Fruit fly (Drosophila melanogaster) whole organism, embryonic: Measurements from ENCODE around the gene MBD-R2.
A peak's percentile ranks its signal among the peaks of the same experiment; 100 is the strongest.

Experiments used
- Adf1 ChIP-seq: fragments of 200-800 bp; sonication (Bioruptor generic); IDR thresholded peaks from 2 replicates; pipeline ENCODE4 v1.3.6; 2022; ENCODE audit warnings: missing biosample characterization, missing genetic modification characterization
- Bdp1 ChIP-seq: fragments of 200-800 bp; sonication (Bioruptor generic); optimal IDR thresholded peaks from 3 replicates; lab custom pipeline; 2016; ENCODE audit warnings: missing biosample characterization, missing genetic modification characterization
- CG10147 ChIP-seq: fragments of 200-800 bp; sonication (Bioruptor generic); optimal IDR thresholded peaks from 2 replicates; lab custom pipeline; 2019; ENCODE audit warnings: missing biosample characterization, mild to moderate bottlenecking, missing genetic modification characterization, moderate library complexity
- CG10267 ChIP-seq: fragments of 200-800 bp; sonication (Bioruptor generic); optimal IDR thresholded peaks from 2 replicates; lab custom pipeline; 2018; ENCODE audit warnings: missing biosample characterization, mild to moderate bottlenecking, missing genetic modification characterization, moderate library complexity
- CG10565 ChIP-seq: fragments of 200-800 bp; sonication (Bioruptor generic); optimal IDR thresholded peaks from 3 replicates; lab custom pipeline; 2016; ENCODE audit warnings: missing biosample characterization, mild to moderate bottlenecking, missing genetic modification characterization
- CG11085 ChIP-seq: fragments of 200-800 bp; sonication (Bioruptor generic); IDR thresholded peaks from 2 replicates; pipeline ENCODE4 v1.3.6; 2022; ENCODE audit warnings: missing biosample characterization, missing genetic modification characterization
- CG11723 ChIP-seq: fragments of 200-800 bp; sonication (Bioruptor generic); optimal IDR thresholded peaks from 2 replicates; lab custom pipeline; 2017; ENCODE audit warnings: missing biosample characterization, mild to moderate bottlenecking, missing genetic modification characterization
- CG12104 ChIP-seq: fragments of 200-800 bp; sonication (Bioruptor generic); optimal IDR thresholded peaks from 3 replicates; lab custom pipeline; 2016; ENCODE audit warnings: missing biosample characterization, missing genetic modification characterization
- CG12744 ChIP-seq: fragments of 200-800 bp; sonication (Bioruptor generic); optimal IDR thresholded peaks from 2 replicates; lab custom pipeline; 2016; ENCODE audit warnings: missing biosample characterization, missing genetic modification characterization
- CG13123 ChIP-seq: fragments of 200-800 bp; sonication (Bioruptor generic); optimal IDR thresholded peaks from 2 replicates; lab custom pipeline; 2016; ENCODE audit warnings: missing biosample characterization, missing genetic modification characterization
- CG2120 ChIP-seq: fragments of 200-800 bp; sonication (Bioruptor generic); optimal IDR thresholded peaks from 3 replicates; lab custom pipeline; 2016; ENCODE audit warnings: missing biosample characterization, missing genetic modification characterization
- CG2129 ChIP-seq: fragments of 200-800 bp; sonication (Bioruptor generic); IDR thresholded peaks from 2 replicates; pipeline ENCODE4 v1.3.6; 2022; ENCODE audit warnings: missing biosample characterization, missing genetic modification characterization; ENCODE audit not compliant: partially characterized antibody
- CG3065 ChIP-seq: fragments of 200-800 bp; sonication (Bioruptor generic); optimal IDR thresholded peaks from 2 replicates; lab custom pipeline; 2016; ENCODE audit warnings: missing biosample characterization, missing genetic modification characterization
- CG33557 ChIP-seq: fragments of 200-800 bp; sonication (Bioruptor generic); optimal IDR thresholded peaks from 2 replicates; lab custom pipeline; 2019; ENCODE audit warnings: missing biosample characterization, mild to moderate bottlenecking, missing genetic modification characterization, moderate library complexity
- CG5180 ChIP-seq: fragments of 200-800 bp; sonication (Bioruptor generic); optimal IDR thresholded peaks from 3 replicates; lab custom pipeline; 2017; ENCODE audit warnings: missing biosample characterization, missing genetic modification characterization, mild to moderate bottlenecking, moderate library complexity, missing genetic modification reagents
- CG6813 ChIP-seq: fragments of 200-800 bp; sonication (Bioruptor generic); optimal IDR thresholded peaks from 2 replicates; lab custom pipeline; 2017; ENCODE audit warnings: missing biosample characterization, missing genetic modification characterization, mild to moderate bottlenecking, moderate library complexity, missing genetic modification reagents
- CG8281 ChIP-seq: fragments of 200-800 bp; sonication (Bioruptor generic); optimal IDR thresholded peaks from 2 replicates; lab custom pipeline; 2018; ENCODE audit warnings: missing biosample characterization, mild to moderate bottlenecking, missing genetic modification characterization, moderate library complexity
- CG9215 ChIP-seq: fragments of 200-800 bp; sonication (Bioruptor generic); IDR thresholded peaks from 2 replicates; pipeline ENCODE4 v1.3.6; 2022; ENCODE audit warnings: missing biosample characterization, missing genetic modification characterization
- CG9727 ChIP-seq: fragments of 200-800 bp; sonication (Bioruptor generic); optimal IDR thresholded peaks from 3 replicates; lab custom pipeline; 2017; ENCODE audit warnings: missing biosample characterization, mild to moderate bottlenecking, missing genetic modification characterization
- CG9876 ChIP-seq: fragments of 200-800 bp; sonication (Bioruptor generic); optimal IDR thresholded peaks from 2 replicates; lab custom pipeline; 2016; ENCODE audit warnings: missing biosample characterization, missing genetic modification characterization
- Chrac-16 ChIP-seq: fragments of 200-800 bp; sonication (Bioruptor generic); optimal IDR thresholded peaks from 3 replicates; lab custom pipeline; 2016; ENCODE audit warnings: missing biosample characterization, missing genetic modification characterization
- Dref ChIP-seq: fragments of 200-800 bp; sonication (Bioruptor generic); IDR thresholded peaks from 2 replicates; pipeline ENCODE4 v1.3.6; 2022; ENCODE audit warnings: missing biosample characterization, missing genetic modification characterization
- Ets65A ChIP-seq: fragments of 200-800 bp; sonication (Bioruptor generic); peaks from one replicate; lab custom pipeline; 2016; ENCODE audit warnings: missing biosample characterization, missing genetic modification characterization
- Hr39 ChIP-seq: fragments of >200 bp; optimal IDR thresholded peaks from 2 replicates; lab custom pipeline; 2017
- Hr51 ChIP-seq, 2 experiments: fragments of 200-800 bp; sonication (Bioruptor generic); optimal IDR thresholded peaks; 2 replicates in 1 of 2; 3 replicates in 1 of 2; lab custom pipeline; 2016 to 2018; ENCODE audit warnings: missing biosample characterization in 2 of 2, missing genetic modification characterization in 2 of 2, mild to moderate bottlenecking in 1 of 2, moderate library complexity in 1 of 2
- NC2β ChIP-seq: fragments of 200-800 bp; sonication (Bioruptor generic); optimal IDR thresholded peaks from 2 replicates; lab custom pipeline; 2016; ENCODE audit warnings: missing biosample characterization, missing genetic modification characterization
- Nf-YB ChIP-seq: fragments of 200-800 bp; sonication (Bioruptor generic); optimal IDR thresholded peaks from 3 replicates; lab custom pipeline; 2019; ENCODE audit warnings: missing biosample characterization, mild to moderate bottlenecking, missing genetic modification characterization, moderate library complexity
- Rx ChIP-seq: fragments of 200-800 bp; sonication (Bioruptor generic); IDR thresholded peaks from 2 replicates; pipeline ENCODE4 v1.3.6; 2022; ENCODE audit warnings: missing biosample characterization, missing genetic modification characterization
- Sox100B ChIP-seq: fragments of 200-800 bp; sonication (Bioruptor generic); optimal IDR thresholded peaks from 3 replicates; lab custom pipeline; 2018; ENCODE audit warnings: missing biosample characterization, mild to moderate bottlenecking, missing genetic modification characterization
- bbx ChIP-seq: fragments of 200-800 bp; sonication (Bioruptor generic); IDR thresholded peaks from 2 replicates; pipeline ENCODE4 v1.3.6; 2022; ENCODE audit warnings: missing biosample characterization, missing genetic modification characterization; ENCODE audit not compliant: partially characterized antibody
- chinmo ChIP-seq: fragments of 200-800 bp; sonication (Bioruptor generic); IDR thresholded peaks from 4 replicates; pipeline ENCODE4 v1.3.6; 2022; ENCODE audit warnings: missing biosample characterization, missing genetic modification characterization; ENCODE audit not compliant: partially characterized antibody
- ci ChIP-seq: fragments of 200-800 bp; sonication (Bioruptor generic); IDR thresholded peaks from 3 replicates; pipeline ENCODE4 v1.3.6; 2022; ENCODE audit warnings: missing biosample characterization, missing genetic modification characterization
- dati ChIP-seq: fragments of 200-800 bp; sonication (Bioruptor generic); IDR thresholded peaks from 2 replicates; pipeline ENCODE4 v1.3.6; 2022; ENCODE audit warnings: missing biosample characterization, missing genetic modification characterization
- disco-r ChIP-seq: fragments of 200-800 bp; sonication (Bioruptor generic); optimal IDR thresholded peaks from 2 replicates; lab custom pipeline; 2016; ENCODE audit warnings: missing biosample characterization, missing genetic modification characterization
- grn ChIP-seq: fragments of 200-800 bp; sonication (Bioruptor generic); optimal IDR thresholded peaks from 3 replicates; lab custom pipeline; 2017; ENCODE audit warnings: missing biosample characterization, missing genetic modification characterization
- gro ChIP-seq: fragments of 200-800 bp; sonication (Bioruptor generic); optimal IDR thresholded peaks from 2 replicates; lab custom pipeline; 2016; ENCODE audit warnings: missing biosample characterization, missing genetic modification characterization
- gsb-n ChIP-seq: fragments of 200-800 bp; sonication (Bioruptor generic); optimal IDR thresholded peaks from 3 replicates; lab custom pipeline; 2018; ENCODE audit warnings: missing biosample characterization, mild to moderate bottlenecking, missing genetic modification characterization
- ham ChIP-seq: fragments of 200-800 bp; sonication (Bioruptor generic); IDR thresholded peaks from 2 replicates; pipeline ENCODE4 v1.3.6; 2022; ENCODE audit warnings: missing biosample characterization, missing genetic modification characterization
- insv ChIP-seq, 2 experiments: fragments of 200-800 bp; sonication (Bioruptor generic); optimal IDR thresholded peaks; 3 replicates each; lab custom pipeline; 2016 to 2018; ENCODE audit warnings: missing biosample characterization in 2 of 2, missing genetic modification characterization in 2 of 2
- lbe ChIP-seq: fragments of 200-800 bp; sonication (Bioruptor generic); optimal IDR thresholded peaks from 2 replicates; lab custom pipeline; 2016; ENCODE audit warnings: missing biosample characterization, mild to moderate bottlenecking, missing genetic modification characterization
- lmd ChIP-seq: fragments of 200-800 bp; sonication (Bioruptor generic); IDR thresholded peaks from 2 replicates; pipeline ENCODE4 v1.3.6; 2022; ENCODE audit warnings: missing biosample characterization, missing genetic modification characterization
- mirr ChIP-seq: fragments of 200-800 bp; sonication (Bioruptor generic); optimal IDR thresholded peaks from 3 replicates; lab custom pipeline; 2018; ENCODE audit warnings: missing biosample characterization, mild to moderate bottlenecking, missing genetic modification characterization
- nerfin-1 ChIP-seq: fragments of 200-800 bp; sonication (Bioruptor generic); optimal IDR thresholded peaks from 3 replicates; lab custom pipeline; 2019; ENCODE audit warnings: missing biosample characterization, mild to moderate bottlenecking, missing genetic modification characterization, moderate library complexity
- nerfin-2 ChIP-seq: fragments of 200-800 bp; sonication (Bioruptor generic); IDR thresholded peaks from 2 replicates; pipeline ENCODE4 v1.3.6; 2022; ENCODE audit warnings: missing biosample characterization, missing genetic modification characterization; ENCODE audit not compliant: partially characterized antibody
- oc ChIP-seq: fragments of 200-800 bp; sonication (Bioruptor generic); optimal IDR thresholded peaks from 2 replicates; lab custom pipeline; 2018; ENCODE audit warnings: missing biosample characterization, mild to moderate bottlenecking, missing genetic modification characterization, moderate library complexity
- pum ChIP-seq: fragments of 200-800 bp; sonication (Bioruptor generic); optimal IDR thresholded peaks from 2 replicates; lab custom pipeline; 2016; ENCODE audit warnings: missing biosample characterization, missing genetic modification characterization
- sd ChIP-seq: fragments of 200-800 bp; sonication (Bioruptor generic); optimal IDR thresholded peaks from 3 replicates; lab custom pipeline; 2018; ENCODE audit warnings: missing biosample characterization, mild to moderate bottlenecking, missing genetic modification characterization, moderate library complexity
- sisA ChIP-seq: fragments of 200-800 bp; sonication (Bioruptor generic); IDR thresholded peaks from 2 replicates; pipeline ENCODE4 v1.3.6; 2022; ENCODE audit warnings: missing biosample characterization, missing genetic modification characterization
- sob ChIP-seq: fragments of 200-800 bp; sonication (Bioruptor generic); IDR thresholded peaks from 2 replicates; pipeline ENCODE4 v1.3.6; 2022; ENCODE audit warnings: missing biosample characterization, missing genetic modification characterization
- sug ChIP-seq: fragments of 200-800 bp; optimal IDR thresholded peaks from 2 replicates; lab custom pipeline; 2019; ENCODE audit warnings: missing biosample characterization, mild to moderate bottlenecking, missing genetic modification characterization, moderate library complexity
- yki ChIP-seq: fragments of >200 bp; optimal IDR thresholded peaks from 3 replicates; lab custom pipeline; 2018

Gene MBD-R2

dm6 chr3R:12341374-12341773 lies 14.7 kb downstream of the MBD-R2 start, which contains the start of gene Sgsf:
Gene Sgsf, plus strand, starts transcription at chr3R:12341674.
- TF ChIP-seq insv (GFP tag; optimal IDR thresholded peaks at IDR 0.05; lab: Kevin White, UChicago) (no peak), disco-r (GFP tag; lab: Kevin White, UChicago) (no peak), Nf-YB (no peak), dati (GFP tag; lab: Robert Waterston, UW) (no peak), sd (no peak), yki (lab: Kevin White, UChicago) (no peak)

- no peak for TF ChIP-seq CG33557 (GFP tag; lab: Kevin White, UChicago)
- no peak for TF ChIP-seq insv (GFP tag; optimal IDR thresholded peaks at IDR 0.05; lab: Kevin White, UChicago)
- TF ChIP-seq chinmo (GFP tag; lab: Robert Waterston, UW): no peak
- TF ChIP-seq CG10565: no peak
- peak; percentile 50 for TF ChIP-seq oc (tag; lab: Kevin White, UChicago)
- TF ChIP-seq mirr: peak; percentile 50
- TF ChIP-seq Chrac-16 (GFP tag; lab: Kevin White, UChicago): no peak
- no peak for TF ChIP-seq lbe
- TF ChIP-seq ci (GFP tag; lab: Robert Waterston, UW): no peak
- TF ChIP-seq Hr51 (GFP tag; optimal IDR thresholded peaks at IDR 0.05; lab: Kevin White, UChicago): peak in 1 of 2 experiments; percentile 25
- TF ChIP-seq CG9876 (GFP tag; lab: Kevin White, UChicago): no peak
- no peak for TF ChIP-seq CG12744 (GFP tag; lab: Kevin White, UChicago)
- no peak for TF ChIP-seq CG10267 (tag; lab: Kevin White, UChicago)
- TF ChIP-seq NC2β: no peak
- TF ChIP-seq CG3065: no peak
- TF ChIP-seq CG2120 (GFP tag; lab: Kevin White, UChicago): no peak
- no peak for TF ChIP-seq lmd
- no peak for TF ChIP-seq CG11723 (GFP tag; lab: Kevin White, UChicago)
- TF ChIP-seq sob (GFP tag; lab: Robert Waterston, UW): no peak
- TF ChIP-seq Rx (GFP tag; lab: Robert Waterston, UW): no peak
- no peak for TF ChIP-seq gro
- TF ChIP-seq bbx (GFP tag; lab: Robert Waterston, UW): no peak
- TF ChIP-seq Sox100B (GFP tag; lab: Kevin White, UChicago): no peak
- no peak for TF ChIP-seq CG9215 (GFP tag; lab: Robert Waterston, UW)
- TF ChIP-seq CG11085 (GFP tag; lab: Robert Waterston, UW): no peak
- TF ChIP-seq CG6813 (GFP tag; lab: Kevin White, UChicago): no peak
- peak; percentile 47 for TF ChIP-seq Ets65A (GFP tag; lab: Kevin White, UChicago)
- TF ChIP-seq CG2129 (GFP tag; lab: Robert Waterston, UW): no peak
- no peak for TF ChIP-seq grn
- TF ChIP-seq CG5180 (GFP tag; lab: Kevin White, UChicago): no peak
- TF ChIP-seq CG12104 (GFP tag; lab: Kevin White, UChicago): no peak
- no peak for TF ChIP-seq sisA (GFP tag; lab: Robert Waterston, UW)
- TF ChIP-seq CG9727 (GFP tag; lab: Kevin White, UChicago): no peak
- TF ChIP-seq Dref (GFP tag; lab: Robert Waterston, UW): no peak
- peak; percentile 59 for TF ChIP-seq nerfin-1
- TF ChIP-seq CG8281 (tag; lab: Kevin White, UChicago): no peak
- TF ChIP-seq Adf1 (GFP tag; lab: Robert Waterston, UW): no peak
- TF ChIP-seq CG13123 (GFP tag; lab: Kevin White, UChicago): no peak
- TF ChIP-seq nerfin-2: no peak
- no peak for TF ChIP-seq Bdp1 (GFP tag; lab: Kevin White, UChicago)
- TF ChIP-seq Hr39 (lab: Kevin White, UChicago): no peak
- TF ChIP-seq sug (tag; lab: Kevin White, UChicago): no peak
- no peak for TF ChIP-seq gsb-n
- no peak for TF ChIP-seq CG10147 (GFP tag; lab: Kevin White, UChicago)
- no peak for TF ChIP-seq pum (GFP tag; lab: Kevin White, UChicago)
- TF ChIP-seq ham (GFP tag; lab: Robert Waterston, UW): no peak
Measured at dm6 chr3R:12329827-12330226, 26.2 kb downstream of the MBD-R2 start.
